Worm (Caenorhabditis elegans): ENCODE data around the gene Y43F8B.7.
A peak's percentile ranks its signal among the peaks of the same experiment; 100 is the strongest.

Y43F8B.7 gene

ce11 chrV:19531034-19531433 lies 40.5 kb downstream of the Y43F8B.7 start:
- TF ChIP-seq gmeb-1 (tag; optimal IDR thresholded peaks at IDR 0.05) (no peak), sma-9 (GFP tag; optimal IDR thresholded peaks at IDR 0.05) (peak; percentile 20), sma-9 (tag; optimal IDR thresholded peaks at IDR 0.05) (no peak), nhr-10 (tag; optimal IDR thresholded peaks at IDR 0.05) (no peak)

ce11 chrV:19533010-19533409 lies 42.4 kb downstream of the Y43F8B.7 start, which contains the start of gene Y43F8B.2:
Gene Y43F8B.2 (minus strand): TSS chrV:19533110.
- no peak for TF ChIP-seq nhr-23 (tag; optimal IDR thresholded peaks at IDR 0.05)
- TF ChIP-seq lin-11 (tag; optimal IDR thresholded peaks at IDR 0.05), result no peak
- TF ChIP-seq C34F6.9 (tag; optimal IDR thresholded peaks at IDR 0.05), result no peak
- TF ChIP-seq nhr-77 (tag; optimal IDR thresholded peaks at IDR 0.05), result no peak
- TF ChIP-seq ztf-1 (GFP tag; conservative IDR thresholded peaks at IDR 0.05), result no peak
- no peak for TF ChIP-seq peb-1 (tag; optimal IDR thresholded peaks at IDR 0.05)
- no peak for TF ChIP-seq ceh-16 (tag; optimal IDR thresholded peaks at IDR 0.05)
- TF ChIP-seq nhr-21 (tag; optimal IDR thresholded peaks at IDR 0.05), result no peak
- no peak for TF ChIP-seq lin-13 (GFP tag; optimal IDR thresholded peaks at IDR 0.05)
- TF ChIP-seq mdl-1 (tag; optimal IDR thresholded peaks at IDR 0.05), result no peak
- no peak for TF ChIP-seq ceh-82 (tag; optimal IDR thresholded peaks at IDR 0.05)
- TF ChIP-seq sma-3 (GFP tag; optimal IDR thresholded peaks at IDR 0.05), result no peak
- TF ChIP-seq mab-5 (tag; optimal IDR thresholded peaks at IDR 0.05), result no peak
- TF ChIP-seq unc-39 (tag; optimal IDR thresholded peaks at IDR 0.05), result no peak

ce11 chrV:19533480-19533879 lies 42.9 kb downstream of the Y43F8B.7 start:
- TF ChIP-seq elt-1 (tag; optimal IDR thresholded peaks at IDR 0.05), result no peak
- peak; percentile 69 for TF ChIP-seq crh-2 (tag; optimal IDR thresholded peaks at IDR 0.05)
- TF ChIP-seq lin-13 (GFP tag; optimal IDR thresholded peaks at IDR 0.05), result no peak
- no peak for TF ChIP-seq sem-4 (tag; optimal IDR thresholded peaks at IDR 0.05)
- TF ChIP-seq gmeb-1 (tag; optimal IDR thresholded peaks at IDR 0.05), result peak; percentile 53
- TF ChIP-seq mdl-1 (tag; optimal IDR thresholded peaks at IDR 0.05), result no peak
- TF ChIP-seq unc-55 (GFP tag; optimal IDR thresholded peaks at IDR 0.05), result no peak
- no peak for TF ChIP-seq egl-27 (tag; optimal IDR thresholded peaks at IDR 0.05)
- no peak for TF ChIP-seq ceh-16 (tag; optimal IDR thresholded peaks at IDR 0.05)
- no peak for TF ChIP-seq unc-39 (tag; optimal IDR thresholded peaks at IDR 0.05)
- TF ChIP-seq lsy-2 (tag; optimal IDR thresholded peaks at IDR 0.05), result no peak
- TF ChIP-seq nhr-77 (tag; optimal IDR thresholded peaks at IDR 0.05), result no peak
- peak; percentile 40 for TF ChIP-seq sma-3 (GFP tag; optimal IDR thresholded peaks at IDR 0.05)
- no peak for TF ChIP-seq ZK546.5 (tag; optimal IDR thresholded peaks at IDR 0.05)
- no peak for TF ChIP-seq ama-1 (optimal IDR thresholded peaks at IDR 0.05)
- TF ChIP-seq blmp-1 (tag; optimal IDR thresholded peaks at IDR 0.05; ENCODE audit: insufficient read depth), result peak; percentile 38
- no peak for TF ChIP-seq snpc-4 (tag; optimal IDR thresholded peaks at IDR 0.05)
- no peak for TF ChIP-seq nhr-237 (tag; optimal IDR thresholded peaks at IDR 0.05)
- TF ChIP-seq dmd-4 (tag; optimal IDR thresholded peaks at IDR 0.05), result no peak
- TF ChIP-seq ztf-4 (tag; optimal IDR thresholded peaks at IDR 0.05), result no peak
- no peak for TF ChIP-seq nhr-10 (tag; optimal IDR thresholded peaks at IDR 0.05)
- no peak for TF ChIP-seq R02D3.7 (tag; optimal IDR thresholded peaks at IDR 0.05)
- no peak for TF ChIP-seq nhr-12 (tag; optimal IDR thresholded peaks at IDR 0.05)
- TF ChIP-seq fos-1 (tag; optimal IDR thresholded peaks at IDR 0.05), result peak; percentile 75
- no peak for TF ChIP-seq aly-2 (tag; optimal IDR thresholded peaks at IDR 0.05)
- TF ChIP-seq nhr-23 (tag; optimal IDR thresholded peaks at IDR 0.05), result no peak
- TF ChIP-seq peb-1 (tag; optimal IDR thresholded peaks at IDR 0.05), result no peak
- no peak for TF ChIP-seq nhr-6 (tag; optimal IDR thresholded peaks at IDR 0.05)
- no peak for TF ChIP-seq nhr-21 (tag; optimal IDR thresholded peaks at IDR 0.05)

All from whole organism, L2 larva.